Fruit fly (Drosophila melanogaster) whole organism, embryonic: ENCODE results near the gene COX6B.

Experiments used
- Bgb ChIP-seq: fragments of 200-800 bp; sonication (Bioruptor generic); IDR thresholded peaks from 2 replicates; pipeline ENCODE4 v1.3.6; 2022; ENCODE audit warnings: missing biosample characterization, missing genetic modification characterization; ENCODE audit not compliant: partially characterized antibody
- CG10209 ChIP-seq: fragments of 200-800 bp; sonication (Bioruptor generic); optimal IDR thresholded peaks from 3 replicates; lab custom pipeline; 2017; ENCODE audit warnings: missing biosample characterization, mild to moderate bottlenecking, missing genetic modification characterization, missing genetic modification reagents
- CG1233 ChIP-seq: fragments of 200-800 bp; sonication (Bioruptor generic); optimal IDR thresholded peaks from 4 replicates; lab custom pipeline; 2018; ENCODE audit warnings: missing biosample characterization, mild to moderate bottlenecking, missing genetic modification characterization
- CG13296 ChIP-seq: fragments of 200-800 bp; sonication (Bioruptor generic); optimal IDR thresholded peaks from 3 replicates; lab custom pipeline; 2018; ENCODE audit warnings: missing biosample characterization, mild to moderate bottlenecking, missing genetic modification characterization
- CG13424 ChIP-seq: fragments of 200-800 bp; sonication (Bioruptor generic); optimal IDR thresholded peaks from 2 replicates; lab custom pipeline; 2019; ENCODE audit warnings: missing biosample characterization, mild to moderate bottlenecking, missing genetic modification characterization, moderate library complexity
- CG14860 ChIP-seq: fragments of 200-800 bp; sonication (Bioruptor generic); IDR thresholded peaks from 3 replicates; pipeline ENCODE4 v1.3.6; 2022; ENCODE audit warnings: missing biosample characterization, missing genetic modification characterization; ENCODE audit not compliant: partially characterized antibody
- CG1529 ChIP-seq: fragments of 200-800 bp; sonication (Bioruptor generic); optimal IDR thresholded peaks from 3 replicates; lab custom pipeline; 2018; ENCODE audit warnings: missing biosample characterization, missing genetic modification characterization
- CG17802 ChIP-seq: fragments of 200-800 bp; sonication (Bioruptor generic); optimal IDR thresholded peaks from 2 replicates; lab custom pipeline; 2018; ENCODE audit warnings: missing biosample characterization, mild to moderate bottlenecking, missing genetic modification characterization, moderate library complexity
- CG18011 ChIP-seq: fragments of 200-800 bp; sonication (Bioruptor generic); optimal IDR thresholded peaks from 2 replicates; lab custom pipeline; 2017; ENCODE audit warnings: missing biosample characterization, missing genetic modification characterization, mild to moderate bottlenecking, moderate library complexity, missing genotype
- CG18262 ChIP-seq: fragments of 200-800 bp; optimal IDR thresholded peaks from 3 replicates; lab custom pipeline; 2019; ENCODE audit warnings: missing biosample characterization, mild to moderate bottlenecking, missing genetic modification characterization, moderate library complexity
- CG3838 ChIP-seq: fragments of 200-800 bp; sonication (Bioruptor generic); optimal IDR thresholded peaks from 3 replicates; lab custom pipeline; 2016; ENCODE audit warnings: missing biosample characterization, missing genetic modification characterization
- CG4424 ChIP-seq: fragments of 200-800 bp; sonication (Bioruptor generic); optimal IDR thresholded peaks from 3 replicates; lab custom pipeline; 2016; ENCODE audit warnings: missing biosample characterization, missing genetic modification characterization
- CG5180 ChIP-seq: fragments of 200-800 bp; sonication (Bioruptor generic); optimal IDR thresholded peaks from 3 replicates; lab custom pipeline; 2017; ENCODE audit warnings: missing biosample characterization, missing genetic modification characterization, mild to moderate bottlenecking, moderate library complexity, missing genetic modification reagents
- CG6765 ChIP-seq: fragments of 200-800 bp; sonication (Bioruptor generic); optimal IDR thresholded peaks from 3 replicates; lab custom pipeline; 2017; ENCODE audit warnings: missing biosample characterization, mild to moderate bottlenecking, missing genetic modification characterization
- CG6791 ChIP-seq: fragments of 200-800 bp; sonication (Bioruptor generic); IDR thresholded peaks from 3 replicates; pipeline ENCODE4 v1.3.6; 2022; ENCODE audit warnings: missing biosample characterization, missing genetic modification characterization; ENCODE audit not compliant: partially characterized antibody
- CG6813 ChIP-seq: fragments of 200-800 bp; sonication (Bioruptor generic); optimal IDR thresholded peaks from 2 replicates; lab custom pipeline; 2017; ENCODE audit warnings: missing biosample characterization, missing genetic modification characterization, mild to moderate bottlenecking, moderate library complexity, missing genetic modification reagents
- CG8281 ChIP-seq: fragments of 200-800 bp; sonication (Bioruptor generic); optimal IDR thresholded peaks from 2 replicates; lab custom pipeline; 2018; ENCODE audit warnings: missing biosample characterization, mild to moderate bottlenecking, missing genetic modification characterization, moderate library complexity
- CG8290 ChIP-seq, 3 experiments: fragments of 200-800 bp; sonication (Bioruptor generic); optimal IDR thresholded peaks; 2 replicates each; lab custom pipeline; 2016 to 2019; ENCODE audit warnings: missing biosample characterization in 3 of 3, missing genetic modification characterization in 3 of 3, mild to moderate bottlenecking in 2 of 3, moderate library complexity in 1 of 3
- CHES-1-like ChIP-seq: fragments of 200-800 bp; sonication (Bioruptor generic); optimal IDR thresholded peaks from 2 replicates; lab custom pipeline; 2016; ENCODE audit warnings: missing biosample characterization, missing genetic modification characterization
- CTCF ChIP-seq: fragments of 200-800 bp; sonication (Bioruptor generic); optimal IDR thresholded peaks from 2 replicates; lab custom pipeline; 2017; ENCODE audit warnings: missing biosample characterization, mild to moderate bottlenecking, missing genetic modification characterization, moderate library complexity
- D ChIP-seq, 2 experiments: fragments of 200-800 bp in 1 of 2; fragments of >200 bp in 1 of 2; sonication (Bioruptor generic) in 1 of 2; optimal IDR thresholded peaks; 2 replicates in 1 of 2; 3 replicates in 1 of 2; lab custom pipeline; 2017; ENCODE audit warnings: mild to moderate bottlenecking in 1 of 2, missing biosample characterization in 1 of 2, missing genetic modification characterization in 1 of 2, missing genetic modification reagents in 1 of 2
- Doc2 ChIP-seq: fragments of 200-800 bp; sonication (Bioruptor generic); IDR thresholded peaks from 2 replicates; pipeline ENCODE4 v1.3.6; 2022; ENCODE audit warnings: missing biosample characterization, missing genetic modification characterization
- H2.0 ChIP-seq: fragments of 200-800 bp; sonication (Bioruptor generic); IDR thresholded peaks from 2 replicates; pipeline ENCODE4 v1.3.6; 2022; ENCODE audit warnings: missing biosample characterization, missing genetic modification characterization
- HHEX ChIP-seq: fragments of 200-800 bp; sonication (Bioruptor generic); optimal IDR thresholded peaks from 3 replicates; lab custom pipeline; 2017; ENCODE audit warnings: missing biosample characterization, mild to moderate bottlenecking, missing genetic modification characterization, missing genetic modification reagents
- HLH3B ChIP-seq: fragments of 200-800 bp; sonication (Bioruptor generic); IDR thresholded peaks from 2 replicates; pipeline ENCODE4 v1.3.6; 2022; ENCODE audit warnings: missing biosample characterization, missing genetic modification characterization
- HLH4C ChIP-seq: fragments of 200-800 bp; sonication (Bioruptor generic); IDR thresholded peaks from 3 replicates; pipeline ENCODE4 v1.3.6; 2022; ENCODE audit warnings: missing biosample characterization, missing genetic modification characterization; ENCODE audit not compliant: partially characterized antibody
- Hr51 ChIP-seq, 2 experiments: fragments of 200-800 bp; sonication (Bioruptor generic); optimal IDR thresholded peaks; 2 replicates in 1 of 2; 3 replicates in 1 of 2; lab custom pipeline; 2016 to 2018; ENCODE audit warnings: missing biosample characterization in 2 of 2, missing genetic modification characterization in 2 of 2, mild to moderate bottlenecking in 1 of 2, moderate library complexity in 1 of 2
- Hr78 ChIP-seq, 2 experiments: fragments of 200-800 bp in 1 of 2; fragments of >200 bp in 1 of 2; sonication (Bioruptor generic) in 1 of 2; optimal IDR thresholded peaks; 2 replicates each; lab custom pipeline; 2017 to 2019; ENCODE audit warnings: missing biosample characterization in 2 of 2, missing genetic modification characterization in 2 of 2, mild to moderate bottlenecking in 1 of 2, moderate library complexity in 1 of 2
- Lhr ChIP-seq: fragments of 200-800 bp; sonication (Bioruptor generic); optimal IDR thresholded peaks from 3 replicates; lab custom pipeline; 2017; ENCODE audit warnings: mild to moderate bottlenecking, missing biosample characterization, missing genetic modification reagents, missing genetic modification characterization
- NC2α ChIP-seq: fragments of 200-800 bp; sonication (Bioruptor generic); optimal IDR thresholded peaks from 2 replicates; lab custom pipeline; 2016; ENCODE audit warnings: missing biosample characterization, missing genetic modification characterization
- Scr ChIP-seq: fragments of 200-800 bp; sonication (Bioruptor generic); IDR thresholded peaks from 2 replicates; pipeline ENCODE4 v1.3.6; 2022; ENCODE audit warnings: missing biosample characterization, missing genetic modification characterization; ENCODE audit not compliant: partially characterized antibody
- abd-A ChIP-seq: fragments of 200-800 bp; sonication (Bioruptor generic); optimal IDR thresholded peaks from 3 replicates; lab custom pipeline; 2019; ENCODE audit warnings: missing biosample characterization, mild to moderate bottlenecking, missing genetic modification characterization, moderate library complexity
- ap ChIP-seq: fragments of 200-800 bp; sonication (Bioruptor generic); IDR thresholded peaks from 2 replicates; pipeline ENCODE4 v1.3.6; 2022; ENCODE audit warnings: missing biosample characterization, missing genetic modification characterization
- ato ChIP-seq: fragments of 200-800 bp; sonication (Bioruptor generic); IDR thresholded peaks from 2 replicates; pipeline ENCODE4 v1.3.6; 2022; ENCODE audit warnings: missing biosample characterization, missing genetic modification characterization; ENCODE audit not compliant: partially characterized antibody
- bowl ChIP-seq: fragments of 200-800 bp; sonication (Bioruptor generic); IDR thresholded peaks from 2 replicates; pipeline ENCODE4 v1.3.6; 2022; ENCODE audit warnings: missing biosample characterization, missing genetic modification characterization
- ci ChIP-seq: fragments of 200-800 bp; sonication (Bioruptor generic); IDR thresholded peaks from 3 replicates; pipeline ENCODE4 v1.3.6; 2022; ENCODE audit warnings: missing biosample characterization, missing genetic modification characterization
- disco-r ChIP-seq: fragments of 200-800 bp; sonication (Bioruptor generic); optimal IDR thresholded peaks from 2 replicates; lab custom pipeline; 2016; ENCODE audit warnings: missing biosample characterization, missing genetic modification characterization
- gem ChIP-seq: fragments of 200-800 bp; sonication (Bioruptor generic); optimal IDR thresholded peaks from 2 replicates; lab custom pipeline; 2019; ENCODE audit warnings: missing biosample characterization, mild to moderate bottlenecking, missing genetic modification characterization, moderate library complexity
- ham ChIP-seq: fragments of 200-800 bp; sonication (Bioruptor generic); IDR thresholded peaks from 2 replicates; pipeline ENCODE4 v1.3.6; 2022; ENCODE audit warnings: missing biosample characterization, missing genetic modification characterization
- jigr1 ChIP-seq: fragments of 200-800 bp; sonication (Bioruptor generic); IDR thresholded peaks from 3 replicates; pipeline ENCODE4 v1.3.6; 2022; ENCODE audit warnings: missing biosample characterization, missing genetic modification characterization
- kni ChIP-seq: fragments of 200-800 bp; sonication (Bioruptor generic); optimal IDR thresholded peaks from 3 replicates; lab custom pipeline; 2017; ENCODE audit warnings: mild to moderate bottlenecking, missing biosample characterization, missing genetic modification reagents, missing genetic modification characterization
- peb ChIP-seq: fragments of 200-800 bp; sonication (Bioruptor generic); IDR thresholded peaks from 2 replicates; pipeline ENCODE4 v1.3.6; 2022; ENCODE audit warnings: missing biosample characterization, missing genetic modification characterization
- seq ChIP-seq: fragments of 200-800 bp; sonication (Bioruptor generic); IDR thresholded peaks from 2 replicates; pipeline ENCODE4 v1.3.6; 2022; ENCODE audit warnings: missing biosample characterization, missing genetic modification characterization
- stwl ChIP-seq: fragments of 200-800 bp; sonication (Bioruptor generic); optimal IDR thresholded peaks from 3 replicates; lab custom pipeline; 2018; ENCODE audit warnings: missing biosample characterization, mild to moderate bottlenecking, missing genetic modification characterization, moderate library complexity
- tin ChIP-seq: fragments of 200-800 bp; sonication (Bioruptor generic); optimal IDR thresholded peaks from 3 replicates; lab custom pipeline; 2016; ENCODE audit warnings: missing biosample characterization, missing genetic modification characterization
- tll ChIP-seq, 2 experiments: fragments of 200-800 bp in 1 of 2; fragments of >200 bp in 1 of 2; sonication (Bioruptor generic) in 1 of 2; optimal IDR thresholded peaks; 2 replicates each; lab custom pipeline; 2017 to 2019; ENCODE audit warnings: missing biosample characterization in 2 of 2, missing genetic modification characterization in 2 of 2, mild to moderate bottlenecking in 1 of 2, moderate library complexity in 1 of 2
- twi ChIP-seq: fragments of 200-800 bp; optimal IDR thresholded peaks from 2 replicates; lab custom pipeline; 2019; ENCODE audit warnings: missing biosample characterization, mild to moderate bottlenecking, missing genetic modification characterization, moderate library complexity
- zen2 ChIP-seq: fragments of 200-800 bp; sonication (Bioruptor generic); IDR thresholded peaks from 3 replicates; pipeline ENCODE4 v1.3.6; 2022; ENCODE audit warnings: missing biosample characterization, missing genetic modification characterization; ENCODE audit not compliant: partially characterized antibody

The COX6B gene

DNA sequence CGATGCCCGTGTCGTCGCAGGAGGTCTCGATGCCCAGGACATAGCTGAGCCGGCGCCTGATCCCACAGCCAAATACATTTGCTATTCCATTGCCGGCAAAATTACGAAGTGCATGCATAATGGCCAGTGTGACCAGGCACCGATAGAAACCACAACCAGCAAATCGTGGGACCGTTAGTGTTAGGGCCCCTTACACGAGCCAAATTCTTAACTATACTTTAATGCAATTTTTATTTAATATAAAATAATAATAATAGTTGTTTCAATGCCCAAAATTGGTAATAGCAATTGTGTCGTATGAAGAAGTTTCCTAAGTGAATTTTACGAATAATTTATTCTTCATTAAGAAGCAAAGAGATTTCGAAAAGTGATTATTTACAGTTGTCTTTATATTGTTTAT lies 42.5 kb downstream of the COX6B start, which contains the start of gene Tcs4 (continued):
- TF ChIP-seq twi (tag; lab: Kevin White, UChicago), result no peak
- 0 out of 3 replicates have a peak, but pooled peaks have one; percentile 22 for TF ChIP-seq CG14860
- no peak for TF ChIP-seq CG3838
- TF ChIP-seq tll (GFP tag; optimal IDR thresholded peaks at IDR 0.05; lab: Kevin White, UChicago), result no peak
- no peak for TF ChIP-seq jigr1 (GFP tag; lab: Robert Waterston, UW)
- TF ChIP-seq bowl (GFP tag; lab: Robert Waterston, UW), result no peak
- TF ChIP-seq gem (tag; lab: Kevin White, UChicago), result peak; percentile 71
- TF ChIP-seq seq (GFP tag; lab: Robert Waterston, UW), result no peak
- no peak for TF ChIP-seq disco-r
- no peak for TF ChIP-seq abd-A
- TF ChIP-seq CTCF (GFP tag; lab: Kevin White, UChicago), result no peak
- 0 out of 2 replicates have a peak, but pooled peaks have one; percentile 26 for TF ChIP-seq ato (GFP tag; lab: Robert Waterston, UW)
- TF ChIP-seq CHES-1-like (GFP tag; lab: Kevin White, UChicago), result no peak
- no peak for TF ChIP-seq CG1529 (GFP tag; lab: Kevin White, UChicago)
- TF ChIP-seq HHEX, result no peak
- peak; percentile 57; the same call in 2 of the 3 replicates for TF ChIP-seq ci (GFP tag; lab: Robert Waterston, UW)
- TF ChIP-seq D (optimal IDR thresholded peaks at IDR 0.05; lab: Kevin White, UChicago), result no peak
- TF ChIP-seq D (GFP tag; optimal IDR thresholded peaks at IDR 0.05; lab: Kevin White, UChicago), result no peak
- peak; percentile 4 for TF ChIP-seq CG8290 (GFP tag; optimal IDR thresholded peaks at IDR 0.05; lab: Kevin White, UChicago)
- TF ChIP-seq CG8290 (tag; optimal IDR thresholded peaks at IDR 0.05; lab: Kevin White, UChicago), result no peak
- TF ChIP-seq tin, result peak; percentile 29
- no peak for TF ChIP-seq Hr78 (GFP tag; optimal IDR thresholded peaks at IDR 0.05; lab: Kevin White, UChicago)
- no peak for TF ChIP-seq ap
- TF ChIP-seq CG8281 (tag; lab: Kevin White, UChicago), result no peak
- TF ChIP-seq Scr (GFP tag; lab: Robert Waterston, UW), result peak; percentile 59
- TF ChIP-seq CG6791 (GFP tag; lab: Robert Waterston, UW), result peak; percentile 72; the same call in 2 of the 3 replicates
- peak; percentile 60; the same call in 2 of the 3 replicates for TF ChIP-seq zen2
- TF ChIP-seq CG6813 (GFP tag; lab: Kevin White, UChicago), result no peak
- TF ChIP-seq Bgb (GFP tag; lab: Robert Waterston, UW), result peak; percentile 31; the same call in 1 of the 2 replicates
- no peak for TF ChIP-seq HLH3B (GFP tag; lab: Robert Waterston, UW)
- TF ChIP-seq NC2α (GFP tag; lab: Kevin White, UChicago), result no peak
- TF ChIP-seq CG17802, result no peak
- TF ChIP-seq CG13296, result no peak
- TF ChIP-seq Doc2 (GFP tag; lab: Robert Waterston, UW), result no peak
- TF ChIP-seq stwl (tag; lab: Kevin White, UChicago), result peak; percentile 100
- TF ChIP-seq CG13424 (tag; lab: Kevin White, UChicago), result peak; percentile 58
- TF ChIP-seq CG18011 (GFP tag; lab: Kevin White, UChicago), result no peak
- peak; percentile 48; the same call in 2 of the 3 replicates for TF ChIP-seq HLH4C
- TF ChIP-seq peb (GFP tag; lab: Robert Waterston, UW), result no peak
- no peak for TF ChIP-seq CG6765 (GFP tag; lab: Kevin White, UChicago)
- no peak for TF ChIP-seq CG1233 (GFP tag; lab: Kevin White, UChicago)
- TF ChIP-seq ham (GFP tag; lab: Robert Waterston, UW), result no peak
- no peak for TF ChIP-seq Lhr (GFP tag; lab: Kevin White, UChicago)
- no peak for TF ChIP-seq H2.0 (GFP tag; lab: Robert Waterston, UW)
- no peak for TF ChIP-seq Hr51 (GFP tag; optimal IDR thresholded peaks at IDR 0.05; lab: Kevin White, UChicago)
- TF ChIP-seq CG10209, result peak; percentile 13
- no peak for TF ChIP-seq kni (GFP tag; lab: Kevin White, UChicago)
- TF ChIP-seq CG5180 (GFP tag; lab: Kevin White, UChicago), result no peak
- peak; percentile 37 for TF ChIP-seq CG18262 (tag; lab: Kevin White, UChicago)
- peak; percentile 10 for TF ChIP-seq CG4424 (GFP tag; lab: Kevin White, UChicago)
